Worm (Caenorhabditis elegans): ENCODE data around the gene T23G7.2.
A peak's percentile ranks its signal among the peaks of the same experiment; 100 is the strongest.

Gene T23G7.2

DNA sequence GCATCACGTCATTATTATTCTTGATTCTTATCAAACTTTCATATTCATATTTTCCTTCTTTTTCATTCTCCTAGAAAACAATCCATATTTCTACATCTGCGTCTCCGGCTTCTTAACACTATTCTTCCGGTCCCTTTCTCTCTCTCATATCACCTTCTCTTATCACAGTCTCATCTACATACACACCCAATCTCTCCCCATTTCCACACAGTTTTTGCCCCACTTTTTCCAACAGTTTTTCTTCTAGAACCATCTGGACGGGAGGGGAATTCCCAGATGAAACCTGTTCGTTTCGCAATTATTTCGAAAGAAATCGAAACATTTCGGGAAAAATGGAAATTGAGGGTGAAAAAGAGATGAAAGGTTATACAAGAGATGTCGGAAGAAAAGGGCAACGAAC is 44.6 kb downstream of the T23G7.2 start:
- TF ChIP-seq pha-4 (tag; optimal IDR thresholded peaks at IDR 0.05) (peak; percentile 29), ceh-28 (tag; optimal IDR thresholded peaks at IDR 0.05) (peak; percentile 76), lin-39 (tag; optimal IDR thresholded peaks at IDR 0.05) (no peak), lin-15B (tag; optimal IDR thresholded peaks at IDR 0.05) (no peak), R02D3.7 (tag; optimal IDR thresholded peaks at IDR 0.05) (peak; percentile 43), fos-1 (tag; optimal IDR thresholded peaks at IDR 0.05) (peak; percentile 47), nhr-25 (tag; optimal IDR thresholded peaks at IDR 0.05) (peak; percentile 82), unc-39 (tag; optimal IDR thresholded peaks at IDR 0.05) (no peak), nhr-28 (tag; optimal IDR thresholded peaks at IDR 0.05) (no peak), nhr-43 (tag; optimal IDR thresholded peaks at IDR 0.05; ENCODE audit: poor library complexity, severe bottlenecking) (peak; percentile 50), nhr-23 (tag; optimal IDR thresholded peaks at IDR 0.05) (peak; percentile 97), pqm-1 (tag; optimal IDR thresholded peaks at IDR 0.05) (peak; percentile 69), nfya-1 (tag; optimal IDR thresholded peaks at IDR 0.05; ENCODE audit: insufficient read depth) (peak; percentile 46), elt-2 (tag; optimal IDR thresholded peaks at IDR 0.05) (peak; percentile 93), ceh-16 (tag; optimal IDR thresholded peaks at IDR 0.05) (no peak), daf-12 (tag; optimal IDR thresholded peaks at IDR 0.05) (no peak), skn-1 (tag; optimal IDR thresholded peaks at IDR 0.05) (no peak), elt-3 (tag; optimal IDR thresholded peaks at IDR 0.05) (peak in 1 of 3 experiments; percentile 89), lsy-12 (tag; optimal IDR thresholded peaks at IDR 0.05) (peak; percentile 65), nhr-67 (tag; optimal IDR thresholded peaks at IDR 0.05) (no peak), mml-1 (tag; optimal IDR thresholded peaks at IDR 0.05) (no peak), egl-5 (tag; optimal IDR thresholded peaks at IDR 0.05) (no peak), ama-1 (optimal IDR thresholded peaks at IDR 0.05) (peak; percentile 16), egl-27 (tag; optimal IDR thresholded peaks at IDR 0.05) (no peak), unc-62 (GFP tag; optimal IDR thresholded peaks at IDR 0.05) (no peak)

DNA sequence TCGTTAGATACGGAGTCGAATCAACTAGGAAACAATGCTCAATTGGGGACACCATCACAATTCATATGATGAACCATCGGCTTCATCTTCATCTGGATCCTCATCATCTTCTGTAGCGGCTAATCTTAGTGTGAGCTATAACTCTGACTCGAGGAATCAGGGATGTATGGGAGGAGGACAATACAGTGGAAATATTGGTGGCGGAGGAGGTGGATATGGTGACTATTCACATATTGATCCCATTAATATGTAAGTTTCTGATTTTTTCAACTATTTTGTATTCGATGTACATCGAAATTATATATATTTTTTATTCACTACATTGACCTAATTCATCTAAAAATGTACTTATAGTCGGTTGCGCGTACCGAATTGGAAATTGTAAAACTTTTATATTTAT is 45.4 kb downstream of the T23G7.2 start:
- peak; percentile 44 for TF ChIP-seq ama-1 (optimal IDR thresholded peaks at IDR 0.05)
- TF ChIP-seq daf-12 (tag; optimal IDR thresholded peaks at IDR 0.05): no peak
- TF ChIP-seq ztf-11 (tag; optimal IDR thresholded peaks at IDR 0.05): no peak
- no peak for TF ChIP-seq unc-39 (tag; optimal IDR thresholded peaks at IDR 0.05)
- no peak for TF ChIP-seq ceh-16 (tag; optimal IDR thresholded peaks at IDR 0.05)
- no peak for TF ChIP-seq unc-62 (GFP tag; optimal IDR thresholded peaks at IDR 0.05)
- TF ChIP-seq pqm-1 (tag; optimal IDR thresholded peaks at IDR 0.05): no peak
- TF ChIP-seq mdl-1 (tag; optimal IDR thresholded peaks at IDR 0.05): no peak

DNA sequence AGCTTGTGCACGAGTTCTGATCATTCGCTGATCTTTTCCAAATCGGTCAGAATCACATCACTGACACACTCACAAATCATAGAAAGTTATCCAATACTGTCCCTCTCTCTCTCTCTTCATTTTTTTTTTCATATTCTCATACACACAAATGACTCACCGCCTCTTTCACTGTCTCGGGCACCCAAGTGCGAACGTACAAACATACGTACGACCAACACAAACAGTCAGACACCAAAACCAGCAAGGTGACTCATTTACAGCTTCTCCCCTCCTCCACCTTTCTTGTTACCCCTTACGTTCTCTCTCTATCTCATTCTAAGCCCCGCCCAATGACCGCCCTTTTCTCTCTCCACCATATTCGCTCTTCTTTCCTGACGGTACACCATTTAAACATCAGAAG is 45.8 kb downstream of the T23G7.2 start:
- TF ChIP-seq ceh-16 (tag; optimal IDR thresholded peaks at IDR 0.05): no peak
- peak; percentile 36 for TF ChIP-seq hmg-11 (tag; optimal IDR thresholded peaks at IDR 0.05)
- peak; percentile 6 for TF ChIP-seq nhr-25 (tag; optimal IDR thresholded peaks at IDR 0.05)
- TF ChIP-seq nhr-43 (tag; optimal IDR thresholded peaks at IDR 0.05; ENCODE audit: poor library complexity, severe bottlenecking): no peak
- no peak for TF ChIP-seq sea-2 (GFP tag; optimal IDR thresholded peaks at IDR 0.05)
- TF ChIP-seq nhr-11 (tag; optimal IDR thresholded peaks at IDR 0.05): no peak
- peak; percentile 1 for TF ChIP-seq elt-2 (tag; optimal IDR thresholded peaks at IDR 0.05)
- TF ChIP-seq nhr-23 (tag; optimal IDR thresholded peaks at IDR 0.05): peak; percentile 32
- no peak for TF ChIP-seq nhr-67 (tag; optimal IDR thresholded peaks at IDR 0.05)
- TF ChIP-seq snpc-4 (tag; optimal IDR thresholded peaks at IDR 0.05): no peak
- peak in 1 of 3 experiments; percentile 3 for TF ChIP-seq elt-3 (tag; optimal IDR thresholded peaks at IDR 0.05)
- peak; percentile 98 for TF ChIP-seq fos-1 (tag; optimal IDR thresholded peaks at IDR 0.05)
- TF ChIP-seq pha-4 (tag; optimal IDR thresholded peaks at IDR 0.05): peak; percentile 78

- TF ChIP-seq fkh-10 (GFP tag; optimal IDR thresholded peaks at IDR 0.05): no peak
- no peak for TF ChIP-seq mdl-1 (tag; optimal IDR thresholded peaks at IDR 0.05)
- peak; percentile 3 for TF ChIP-seq elt-2 (tag; optimal IDR thresholded peaks at IDR 0.05)
- TF ChIP-seq nhr-76 (tag; optimal IDR thresholded peaks at IDR 0.05): no peak
- TF ChIP-seq egl-5 (tag; optimal IDR thresholded peaks at IDR 0.05): no peak
- no peak for TF ChIP-seq R02D3.7 (tag; optimal IDR thresholded peaks at IDR 0.05)
- TF ChIP-seq ceh-28 (tag; optimal IDR thresholded peaks at IDR 0.05): no peak
- TF ChIP-seq ceh-16 (tag; optimal IDR thresholded peaks at IDR 0.05): no peak
- TF ChIP-seq snpc-4 (tag; optimal IDR thresholded peaks at IDR 0.05): no peak
- TF ChIP-seq nhr-43 (tag; optimal IDR thresholded peaks at IDR 0.05; ENCODE audit: poor library complexity, severe bottlenecking): no peak
- peak; percentile 53 for TF ChIP-seq pqm-1 (tag; optimal IDR thresholded peaks at IDR 0.05)
- TF ChIP-seq hmg-11 (tag; optimal IDR thresholded peaks at IDR 0.05): no peak
- TF ChIP-seq sea-2 (GFP tag; optimal IDR thresholded peaks at IDR 0.05): no peak
- no peak for TF ChIP-seq nhr-23 (tag; optimal IDR thresholded peaks at IDR 0.05)
- no peak for TF ChIP-seq lsy-12 (tag; optimal IDR thresholded peaks at IDR 0.05)
- TF ChIP-seq fos-1 (tag; optimal IDR thresholded peaks at IDR 0.05): no peak
- no peak for TF ChIP-seq nhr-28 (tag; optimal IDR thresholded peaks at IDR 0.05)
- TF ChIP-seq ztf-4 (tag; optimal IDR thresholded peaks at IDR 0.05): no peak
- no peak for TF ChIP-seq jun-1 (tag; optimal IDR thresholded peaks at IDR 0.05)
- peak; percentile 17 for TF ChIP-seq pha-4 (tag; optimal IDR thresholded peaks at IDR 0.05)
Measured at ce11 chrII:9125007-9125406, 47.7 kb downstream of the T23G7.2 start.
